Fruit fly (Drosophila melanogaster) whole organism, prepupa: ENCODE results near the gene VhaAC45RP.

Experiments
- Eip75B ChIP-seq: fragments of 200-800 bp; sonication (Bioruptor generic); optimal IDR thresholded peaks from 3 replicates; lab custom pipeline; 2016; ENCODE audit warnings: missing biosample characterization, missing genetic modification characterization
- Hr4 ChIP-seq: fragments of 200-800 bp; sonication (Bioruptor generic); optimal IDR thresholded peaks from 3 replicates; lab custom pipeline; 2016; ENCODE audit warnings: missing biosample characterization, missing genetic modification characterization

DNA sequence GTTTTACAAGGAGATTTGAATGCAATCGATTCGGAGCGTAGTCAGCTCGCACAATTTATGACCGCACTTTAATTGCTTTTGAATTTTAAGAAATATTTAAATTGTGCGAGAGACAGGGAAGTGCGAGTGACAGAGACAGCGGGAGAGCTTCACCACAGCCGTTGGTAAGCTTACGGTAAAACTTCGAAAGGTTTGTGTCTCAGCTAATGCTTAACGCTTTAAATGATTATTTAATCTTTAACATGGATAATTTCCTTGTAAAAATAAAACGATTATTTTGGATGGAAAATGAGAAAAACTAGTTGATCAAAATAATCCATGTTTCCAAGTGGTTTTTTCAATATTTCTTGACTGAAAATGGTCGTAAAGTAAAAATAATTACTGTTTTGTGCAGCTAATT is 15.6 kb downstream of the VhaAC45RP start:
- TF ChIP-seq Eip75B (GFP tag; lab: Kevin White, UChicago) (no peak), Hr4 (GFP tag; lab: Kevin White, UChicago) (no peak)
